Fruit fly (Drosophila melanogaster) whole organism: ENCODE results near the gene CG16813.

ENCODE experiments used
- CG8478 ChIP-seq: fragments of >200 bp; optimal IDR thresholded peaks from 2 replicates; lab custom pipeline; 2018; ENCODE audit warnings: inconsistent platforms
- Dll ChIP-seq: fragments of >200 bp; optimal IDR thresholded peaks from 2 replicates; lab custom pipeline; 2017
- EcR ChIP-seq, 2 experiments: fragments of >200 bp; optimal IDR thresholded peaks; 2 replicates each; lab custom pipeline; 2017; ENCODE audit warnings: missing biosample characterization in 2 of 2, missing genetic modification characterization in 2 of 2, missing genetic modification reagents in 2 of 2
- pan ChIP-seq: fragments of >200 bp; optimal IDR thresholded peaks from 2 replicates; lab custom pipeline; 2017
- psq ChIP-seq: fragments of >200 bp; optimal IDR thresholded peaks from 2 replicates; lab custom pipeline; 2017
- usp ChIP-seq: fragments of >200 bp; optimal IDR thresholded peaks from 2 replicates; lab custom pipeline; 2017; ENCODE audit warnings: missing biosample characterization, missing genetic modification characterization, mixed read lengths

Gene CG16813

DNA sequence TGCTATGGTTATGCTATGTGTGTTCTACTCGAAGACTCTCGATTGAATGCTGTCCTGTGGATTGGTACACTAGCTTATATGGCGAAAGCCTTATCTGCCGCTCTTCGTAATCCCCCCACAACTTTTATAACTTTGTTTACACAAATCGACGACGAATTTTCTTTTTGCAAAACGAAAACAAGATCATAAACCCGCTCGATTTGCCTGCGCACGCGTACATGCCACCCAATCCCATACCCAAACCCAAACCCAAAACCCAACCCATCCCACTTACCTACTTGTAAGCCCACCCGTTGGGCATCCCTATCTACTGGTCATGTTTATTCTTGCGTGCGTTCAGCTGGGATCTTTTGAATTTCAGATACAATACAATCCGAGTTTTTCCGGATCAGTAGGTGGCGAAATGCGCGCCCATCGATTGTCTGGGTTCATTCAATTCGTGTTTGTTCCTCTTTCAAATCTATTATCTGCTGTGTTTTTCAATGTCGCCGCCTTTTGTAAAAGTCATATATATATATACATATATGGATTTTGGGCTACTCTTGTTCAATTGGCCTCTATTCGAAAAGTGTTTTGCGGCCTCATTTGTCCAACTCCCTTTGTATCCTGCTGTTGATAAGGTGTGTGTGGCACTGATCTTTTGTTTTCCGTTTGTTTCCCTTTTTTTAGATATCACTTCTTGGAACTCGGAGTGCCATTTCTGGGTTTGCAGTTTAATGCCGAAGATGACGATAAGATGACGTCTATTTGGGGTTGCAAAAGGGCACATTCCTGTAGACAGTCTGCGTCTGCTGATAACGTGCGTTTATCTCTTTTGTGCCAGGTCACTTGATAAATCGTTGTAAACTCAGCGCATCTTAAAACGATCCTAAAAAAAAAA is 7.5 kb downstream of the CG16813 start, which contains the start of gene Mabi:
Gene Mabi (minus strand): TSS at position 51 of the 880 bp plus-strand sequence.
- TF ChIP-seq CG8478 (lab: Kevin White, UChicago) (no peak), pan (lab: Kevin White, UChicago) (no peak), psq (no peak), EcR (GFP tag; optimal IDR thresholded peaks at IDR 0.05; lab: Kevin White, UChicago) (no peak), Dll (no peak), usp (no peak)

DNA sequence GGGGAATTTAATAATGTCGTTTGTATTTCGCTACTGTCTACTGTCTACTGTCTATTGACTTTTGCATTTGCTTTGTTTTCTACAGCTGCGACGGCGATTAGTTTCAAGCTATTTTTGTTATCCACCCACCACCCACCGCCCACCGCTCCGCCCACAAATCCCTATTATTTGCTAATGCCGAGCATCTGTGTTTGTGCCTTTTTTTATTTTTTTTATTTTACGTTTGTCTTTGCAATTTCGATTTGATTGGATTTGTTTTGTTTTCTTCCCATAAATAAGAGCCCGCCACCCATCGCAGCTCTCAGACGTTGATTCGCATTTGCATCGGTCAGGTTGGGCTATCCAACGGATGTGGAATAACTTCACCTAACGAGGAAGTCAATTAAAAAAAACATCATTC is 8.9 kb downstream of the CG16813 start, which contains the start of gene Jhbp14:
Gene Jhbp14 (plus strand): TSS at position 301 of the 400 bp plus-strand sequence.
- no peak for TF ChIP-seq EcR (GFP tag; optimal IDR thresholded peaks at IDR 0.05; lab: Kevin White, UChicago)
- TF ChIP-seq Dll = no peak
- no peak for TF ChIP-seq CG8478 (lab: Kevin White, UChicago)
- TF ChIP-seq psq = no peak
- no peak for TF ChIP-seq pan (lab: Kevin White, UChicago)
- no peak for TF ChIP-seq usp

- no peak for TF ChIP-seq usp
- no peak for TF ChIP-seq EcR (GFP tag; optimal IDR thresholded peaks at IDR 0.05; lab: Kevin White, UChicago)
- TF ChIP-seq pan (lab: Kevin White, UChicago) = no peak
- no peak for TF ChIP-seq CG8478 (lab: Kevin White, UChicago)
- TF ChIP-seq Dll = no peak
- TF ChIP-seq psq = no peak
Observed at dm6 chr2L:13239689-13240088, 12.4 kb downstream of the CG16813 start, which contains the start of gene Jhbp13. TSS of gene Jhbp13 (plus strand) at chr2L:13239989.

DNA sequence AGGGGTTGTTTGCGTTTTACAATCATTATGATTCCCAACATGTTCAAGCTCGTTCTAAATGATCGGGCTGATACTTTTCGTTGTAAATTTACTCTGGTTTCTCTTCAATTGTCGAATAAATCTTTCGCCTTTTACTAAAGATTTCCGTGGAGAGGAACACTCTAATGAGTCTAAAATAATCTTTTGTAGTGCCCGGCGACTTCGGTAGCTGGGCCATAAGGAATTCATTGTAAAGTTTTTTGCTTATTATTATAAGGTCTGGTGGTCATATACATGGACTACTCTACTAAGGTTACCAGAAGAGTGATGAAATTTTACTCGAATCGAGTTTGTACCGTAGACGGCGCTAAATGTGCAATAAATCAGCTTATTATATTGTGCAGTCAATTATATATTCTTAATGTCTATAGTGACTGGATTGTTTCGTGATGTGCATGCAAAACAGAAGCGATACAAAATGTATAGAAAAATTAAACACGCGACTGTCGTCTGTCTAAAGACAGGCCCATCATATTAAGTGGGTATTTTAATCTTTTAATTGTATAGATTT is 17.5 kb downstream of the CG16813 start:
- TF ChIP-seq usp (no peak), pan (lab: Kevin White, UChicago) (no peak), CG8478 (lab: Kevin White, UChicago) (no peak), EcR (GFP tag; optimal IDR thresholded peaks at IDR 0.05; lab: Kevin White, UChicago) (no peak), psq (no peak)

dm6 chr2L:13245855-13246645 is 18.7 kb downstream of the CG16813 start, which contains the start of gene CG16820:
TSS of gene CG16820 (plus strand) at chr2L:13246232.
- TF ChIP-seq CG8478 (lab: Kevin White, UChicago) (no peak), usp (no peak), Dll (no peak), psq (no peak), EcR (GFP tag; optimal IDR thresholded peaks at IDR 0.05; lab: Kevin White, UChicago) (no peak), pan (lab: Kevin White, UChicago) (no peak)

- TF ChIP-seq Dll = no peak
- no peak for TF ChIP-seq pan (lab: Kevin White, UChicago)
- TF ChIP-seq EcR (GFP tag; optimal IDR thresholded peaks at IDR 0.05; lab: Kevin White, UChicago) = no peak
- TF ChIP-seq usp = no peak
- no peak for TF ChIP-seq psq
- no peak for TF ChIP-seq CG8478 (lab: Kevin White, UChicago)
Observed at dm6 chr2L:13251167-13251566, 23.8 kb downstream of the CG16813 start.

DNA sequence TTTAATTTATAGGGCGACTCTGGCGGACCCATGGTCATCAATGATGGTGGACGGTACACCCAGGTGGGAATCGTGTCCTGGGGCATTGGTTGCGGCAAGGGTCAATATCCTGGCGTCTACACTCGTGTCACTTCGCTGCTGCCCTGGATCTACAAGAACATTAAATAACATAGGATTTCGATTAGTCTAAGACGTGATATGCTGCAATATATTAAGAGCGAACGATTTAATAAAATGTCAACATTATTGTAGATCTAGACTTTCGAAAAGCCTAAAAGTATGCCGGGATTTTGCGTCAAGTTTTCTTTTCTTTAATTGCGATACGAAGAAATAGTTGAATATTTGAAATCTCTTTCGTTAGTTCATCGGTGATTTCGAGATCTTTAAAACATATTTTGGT is 29.8 kb downstream of the CG16813 start, which contains the start of gene Naa20B:
Gene Naa20B (plus strand): TSS at position 301 of the 400 bp plus-strand sequence.
- TF ChIP-seq psq (no peak), usp (no peak), EcR (GFP tag; optimal IDR thresholded peaks at IDR 0.05; lab: Kevin White, UChicago) (no peak), Dll (no peak), CG8478 (lab: Kevin White, UChicago) (no peak), pan (lab: Kevin White, UChicago) (no peak)

dm6 chr2L:13258702-13259101 is 31.4 kb downstream of the CG16813 start:
- no peak for TF ChIP-seq pan (lab: Kevin White, UChicago)
- no peak for TF ChIP-seq Dll
- no peak for TF ChIP-seq CG8478 (lab: Kevin White, UChicago)
- no peak for TF ChIP-seq EcR (GFP tag; optimal IDR thresholded peaks at IDR 0.05; lab: Kevin White, UChicago)
- no peak for TF ChIP-seq usp
- TF ChIP-seq psq = no peak

dm6 chr2L:13259643-13260042 is 32.3 kb downstream of the CG16813 start, which contains the start of gene CG31730:
TSS of gene CG31730 (minus strand) at chr2L:13259743.
- TF ChIP-seq usp (no peak), pan (lab: Kevin White, UChicago) (no peak), CG8478 (lab: Kevin White, UChicago) (no peak), psq (no peak), Dll (no peak), EcR (GFP tag; optimal IDR thresholded peaks at IDR 0.05; lab: Kevin White, UChicago) (no peak)

DNA sequence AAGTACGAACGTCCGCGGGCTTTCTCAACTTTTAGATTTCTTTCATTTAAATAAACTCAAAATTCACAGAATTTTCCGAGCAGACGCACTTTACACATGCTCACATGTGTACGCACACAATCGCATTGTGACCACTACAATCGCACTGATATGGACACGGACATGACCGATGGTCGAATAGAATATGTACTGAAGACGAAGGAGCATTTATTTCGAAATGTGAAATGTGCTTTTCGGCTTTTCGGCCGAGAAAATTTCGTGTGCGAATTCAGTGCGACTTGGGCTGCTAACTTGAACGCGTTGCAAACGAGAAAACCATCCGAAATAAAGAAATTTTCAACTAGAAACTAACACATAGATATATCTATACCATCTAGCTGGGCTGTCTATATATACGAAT is 33.4 kb downstream of the CG16813 start, which contains the start of gene CG44085:
Gene CG44085 (plus strand): TSS at position 269 of the 400 bp plus-strand sequence.
- TF ChIP-seq CG8478 (lab: Kevin White, UChicago) = no peak
- no peak for TF ChIP-seq EcR (GFP tag; optimal IDR thresholded peaks at IDR 0.05; lab: Kevin White, UChicago)
- TF ChIP-seq Dll = no peak
- TF ChIP-seq usp = no peak
- TF ChIP-seq pan (lab: Kevin White, UChicago) = no peak
- TF ChIP-seq psq = no peak

DNA sequence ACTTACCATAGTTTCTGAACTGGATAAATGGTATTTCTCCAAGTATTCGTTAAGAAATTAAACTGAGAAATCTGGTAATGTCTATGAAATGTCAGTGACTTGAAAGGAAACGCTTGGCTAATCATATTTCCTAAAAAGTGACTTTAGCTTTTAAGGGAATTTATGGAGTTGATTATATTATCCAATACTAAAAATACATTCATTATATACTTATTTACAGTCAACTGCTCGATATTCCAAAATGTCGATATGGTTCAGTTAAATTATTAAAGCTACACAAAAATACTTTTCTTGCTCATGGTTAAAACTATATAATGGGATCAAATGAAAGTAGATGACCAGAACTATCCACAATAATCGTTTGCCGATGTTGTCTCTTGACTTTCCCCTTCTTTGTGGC is 38.4 kb downstream of the CG16813 start, which contains the start of gene CG31848:
Gene CG31848 (minus strand): TSS at position 101 of the 400 bp plus-strand sequence.
- TF ChIP-seq psq = no peak
- no peak for TF ChIP-seq pan (lab: Kevin White, UChicago)
- TF ChIP-seq CG8478 (lab: Kevin White, UChicago) = no peak
- TF ChIP-seq usp = no peak
- TF ChIP-seq EcR (GFP tag; optimal IDR thresholded peaks at IDR 0.05; lab: Kevin White, UChicago) = no peak
- no peak for TF ChIP-seq Dll
